Fruit fly (Drosophila melanogaster) whole organism, pupa: ENCODE data around the gene CG17187.

ENCODE experiments used
- CG10348 ChIP-seq: fragments of 200-800 bp; sonication (Bioruptor generic); IDR thresholded peaks from 2 replicates; pipeline ENCODE4 v1.3.6; 2022; ENCODE audit warnings: missing biosample characterization, missing genetic modification characterization
- CG12605 ChIP-seq: fragments of 200-800 bp; sonication (Bioruptor generic); IDR thresholded peaks from 2 replicates; pipeline ENCODE4 v1.3.6; 2022; ENCODE audit warnings: missing biosample characterization, missing genetic modification characterization
- CG13204 ChIP-seq: fragments of 200-800 bp; sonication (Bioruptor generic); optimal IDR thresholded peaks from 2 replicates; lab custom pipeline; 2018; ENCODE audit warnings: missing biosample characterization, mild to moderate bottlenecking, missing genetic modification characterization, moderate library complexity
- CG14655 ChIP-seq: fragments of 200-800 bp; sonication (Bioruptor generic); optimal IDR thresholded peaks from 3 replicates; lab custom pipeline; 2017; ENCODE audit warnings: mild to moderate bottlenecking, missing biosample characterization, missing genetic modification reagents, missing genetic modification characterization
- CG15710 ChIP-seq: fragments of 200-800 bp; sonication (Bioruptor generic); optimal IDR thresholded peaks from 2 replicates; lab custom pipeline; 2018; ENCODE audit warnings: missing biosample characterization, mild to moderate bottlenecking, missing genetic modification characterization, moderate library complexity
- CG17806 ChIP-seq: fragments of 200-800 bp; sonication (Bioruptor generic); optimal IDR thresholded peaks from 2 replicates; lab custom pipeline; 2018; ENCODE audit warnings: missing biosample characterization, mild to moderate bottlenecking, missing genetic modification characterization, moderate library complexity
- CG32121 ChIP-seq: fragments of 200-800 bp; sonication (Bioruptor generic); IDR thresholded peaks from 2 replicates; pipeline ENCODE4 v1.3.6; 2022; ENCODE audit warnings: missing biosample characterization, missing genetic modification characterization
- CG34367 ChIP-seq: fragments of 200-800 bp; sonication (Bioruptor generic); optimal IDR thresholded peaks from 2 replicates; lab custom pipeline; 2018; ENCODE audit warnings: missing biosample characterization, mild to moderate bottlenecking, missing genetic modification characterization
- CG4496 ChIP-seq: fragments of 200-800 bp; sonication (Bioruptor generic); IDR thresholded peaks from 3 replicates; pipeline ENCODE4 v1.3.6; 2022; ENCODE audit warnings: missing biosample characterization, missing genetic modification characterization
- CG8159 ChIP-seq: fragments of 200-800 bp; sonication (Bioruptor generic); optimal IDR thresholded peaks from 3 replicates; lab custom pipeline; 2018; ENCODE audit warnings: missing biosample characterization, mild to moderate bottlenecking, missing genetic modification characterization, moderate library complexity
- CG8301 ChIP-seq: fragments of 200-800 bp; sonication (Bioruptor generic); optimal IDR thresholded peaks from 2 replicates; lab custom pipeline; 2018; ENCODE audit warnings: missing biosample characterization, mild to moderate bottlenecking, missing genetic modification characterization
- CG9948 ChIP-seq: fragments of 200-800 bp; sonication (Bioruptor generic); optimal IDR thresholded peaks from 2 replicates; lab custom pipeline; 2018; ENCODE audit warnings: missing biosample characterization, mild to moderate bottlenecking, missing genetic modification characterization, moderate library complexity
- D1 ChIP-seq: fragments of 200-800 bp; sonication (Bioruptor generic); optimal IDR thresholded peaks from 2 replicates; lab custom pipeline; 2018; ENCODE audit warnings: missing biosample characterization, mild to moderate bottlenecking, missing genetic modification characterization, moderate library complexity
- EcR ChIP-seq: fragments of 200-800 bp; sonication (Bioruptor generic); optimal IDR thresholded peaks from 3 replicates; lab custom pipeline; 2019; ENCODE audit warnings: missing biosample characterization, missing genetic modification characterization, mild to moderate bottlenecking, moderate library complexity, missing genetic modification reagents
- Ets98B ChIP-seq: fragments of 200-800 bp; sonication (Bioruptor generic); IDR thresholded peaks from 2 replicates; pipeline ENCODE4 v1.3.6; 2022; ENCODE audit warnings: missing biosample characterization, missing genetic modification characterization
- Pif1A ChIP-seq: fragments of 200-800 bp; sonication (Bioruptor generic); optimal IDR thresholded peaks from 3 replicates; lab custom pipeline; 2016; ENCODE audit warnings: missing biosample characterization, missing genetic modification characterization
- Pif1B ChIP-seq: fragments of 200-800 bp; sonication (Bioruptor generic); optimal IDR thresholded peaks from 3 replicates; lab custom pipeline; 2016; ENCODE audit warnings: missing biosample characterization, missing genetic modification characterization
- Snoo ChIP-seq: fragments of 200-800 bp; sonication (Bioruptor generic); optimal IDR thresholded peaks from 3 replicates; lab custom pipeline; 2017; ENCODE audit warnings: missing biosample characterization, mild to moderate bottlenecking, missing genetic modification characterization, inconsistent platforms
- fd96Ca ChIP-seq: fragments of 200-800 bp; sonication (Bioruptor generic); IDR thresholded peaks from 3 replicates; pipeline ENCODE4 v1.3.6; 2022; ENCODE audit warnings: missing biosample characterization, missing genetic modification characterization
- gl ChIP-seq: fragments of 200-800 bp; sonication (Bioruptor generic); optimal IDR thresholded peaks from 2 replicates; lab custom pipeline; 2018; ENCODE audit warnings: missing biosample characterization, mild to moderate bottlenecking, missing genetic modification characterization
- rn ChIP-seq: fragments of 200-800 bp; sonication (Bioruptor generic); IDR thresholded peaks from 2 replicates; pipeline ENCODE4 v1.3.6; 2022; ENCODE audit warnings: missing biosample characterization, missing genetic modification characterization

CG17187 gene

DNA sequence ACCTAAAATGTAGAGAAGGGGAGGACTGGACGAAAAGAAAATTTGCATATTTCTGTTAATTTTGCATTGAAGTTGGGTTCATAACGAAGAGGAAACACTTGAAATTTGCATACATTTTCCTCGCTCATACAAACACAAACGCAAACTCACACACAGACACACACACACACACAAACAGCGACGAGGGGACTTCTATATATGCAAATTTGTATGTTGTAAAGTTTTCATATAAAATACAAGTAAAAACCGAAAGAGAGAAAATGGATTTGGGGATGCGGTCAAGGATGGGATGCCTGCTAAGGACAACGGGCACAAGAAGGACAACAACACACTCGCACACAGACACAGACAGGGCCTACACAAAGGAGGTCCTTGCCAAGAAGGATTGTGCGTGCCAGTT, 25.9 kb upstream of the CG17187 start:
- no peak for TF ChIP-seq CG9948 (tag; lab: Kevin White, UChicago)
- TF ChIP-seq Snoo (tag; lab: Kevin White, UChicago): no peak
- TF ChIP-seq CG34367 (tag; lab: Kevin White, UChicago): no peak
- no peak for TF ChIP-seq D1 (tag; lab: Kevin White, UChicago)
- TF ChIP-seq CG10348: no peak
- TF ChIP-seq Pif1B (GFP tag; lab: Kevin White, UChicago): no peak
- no peak for TF ChIP-seq CG8159 (tag; lab: Kevin White, UChicago)
- no peak for TF ChIP-seq fd96Ca (GFP tag; lab: Robert Waterston, UW)
- TF ChIP-seq Ets98B (GFP tag; lab: Robert Waterston, UW): no peak
- TF ChIP-seq CG8301 (tag; lab: Kevin White, UChicago): no peak
- no peak for TF ChIP-seq Pif1A
- TF ChIP-seq EcR (GFP tag; lab: Kevin White, UChicago): no peak
- TF ChIP-seq CG32121 (GFP tag; lab: Robert Waterston, UW): no peak
- TF ChIP-seq CG12605 (GFP tag; lab: Robert Waterston, UW): no peak
- no peak for TF ChIP-seq gl (tag; lab: Kevin White, UChicago)
- TF ChIP-seq CG4496 (GFP tag; lab: Robert Waterston, UW): no peak
- no peak for TF ChIP-seq CG14655
- TF ChIP-seq CG17806: no peak
- no peak for TF ChIP-seq CG13204 (GFP tag; lab: Kevin White, UChicago)
- no peak for TF ChIP-seq rn (GFP tag; lab: Robert Waterston, UW)

DNA sequence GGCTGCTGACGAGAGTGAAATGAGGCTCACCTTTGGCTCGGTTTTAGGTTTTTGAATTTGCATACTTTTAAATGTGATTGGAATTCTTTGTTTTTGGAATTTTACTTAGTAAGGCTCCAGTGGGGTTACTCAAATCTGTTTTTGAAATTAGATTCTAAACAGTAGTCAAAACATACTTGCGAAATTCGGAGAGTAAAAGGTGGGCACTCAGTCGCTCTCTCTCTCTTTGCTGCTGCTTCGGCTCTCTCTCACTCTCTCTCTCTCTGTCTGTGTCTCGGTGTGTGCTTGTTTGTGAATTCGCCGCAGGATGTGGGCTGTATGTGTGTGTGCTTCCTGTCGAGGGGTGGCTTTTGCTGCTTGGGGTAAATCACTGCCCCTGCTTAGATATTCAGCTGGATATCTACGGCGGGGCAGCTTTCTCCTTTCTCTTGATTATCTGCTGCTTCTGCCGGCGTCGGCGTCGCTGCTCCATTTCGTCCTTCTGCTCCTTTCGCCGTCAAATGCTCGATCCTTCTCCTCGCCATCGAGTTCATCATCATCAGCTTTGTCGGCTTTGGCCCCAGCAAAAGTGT, 22.8 kb upstream of the CG17187 start:
- TF ChIP-seq gl (tag; lab: Kevin White, UChicago) (no peak), CG34367 (tag; lab: Kevin White, UChicago) (no peak), CG9948 (tag; lab: Kevin White, UChicago) (no peak), Snoo (tag; lab: Kevin White, UChicago) (no peak), Pif1B (GFP tag; lab: Kevin White, UChicago) (no peak)
- TF ChIP-seq, all 21 proteins: peak for 0

DNA sequence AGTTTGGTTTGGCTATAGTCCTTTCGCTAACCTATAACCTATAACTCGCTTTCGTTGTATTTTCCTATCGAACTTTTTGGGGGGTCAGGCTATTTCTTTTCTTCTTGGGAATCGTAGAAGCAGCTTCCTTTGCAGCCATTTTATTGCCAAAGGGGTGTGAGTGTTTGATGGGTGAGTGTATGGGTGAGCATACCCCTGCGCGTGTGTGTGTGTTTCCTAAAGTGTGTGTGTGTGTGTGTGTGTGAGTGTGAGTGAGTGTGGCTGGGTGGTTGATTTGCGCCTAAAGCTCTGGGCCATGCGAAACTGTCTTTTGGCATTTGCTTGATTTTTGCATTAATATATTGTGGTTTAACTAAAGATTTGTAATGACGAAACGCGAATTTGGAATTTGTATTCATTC, 22.1 kb upstream of the CG17187 start:
- TF ChIP-seq fd96Ca (GFP tag; lab: Robert Waterston, UW) (no peak), CG12605 (GFP tag; lab: Robert Waterston, UW) (no peak), CG13204 (GFP tag; lab: Kevin White, UChicago) (no peak), CG8159 (tag; lab: Kevin White, UChicago) (no peak), D1 (tag; lab: Kevin White, UChicago) (no peak), CG15710 (tag; lab: Kevin White, UChicago) (no peak), Pif1B (GFP tag; lab: Kevin White, UChicago) (no peak), CG14655 (no peak), Ets98B (GFP tag; lab: Robert Waterston, UW) (no peak), CG4496 (GFP tag; lab: Robert Waterston, UW) (no peak)

DNA sequence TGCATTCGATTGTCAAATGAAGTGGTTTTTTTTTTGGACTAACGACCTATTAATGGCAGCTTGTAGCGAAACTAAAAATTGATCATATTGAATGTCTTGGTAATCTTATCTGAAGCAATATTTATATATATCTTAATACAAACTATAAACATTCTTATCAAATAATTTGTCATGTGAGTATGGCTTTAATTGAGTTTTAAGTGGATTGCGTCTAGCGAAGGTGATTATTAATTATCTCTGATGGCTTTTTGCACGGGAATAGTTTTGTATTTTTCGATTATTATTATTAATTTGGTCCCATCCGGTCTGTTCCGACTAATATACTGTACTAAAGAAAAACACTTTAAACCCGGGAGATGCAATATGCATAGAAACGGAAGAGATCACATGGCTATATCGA, 15.2 kb upstream of the CG17187 start:
- no peak for TF ChIP-seq CG4496 (GFP tag; lab: Robert Waterston, UW)
- no peak for TF ChIP-seq Pif1B (GFP tag; lab: Kevin White, UChicago)
- TF ChIP-seq CG34367 (tag; lab: Kevin White, UChicago): no peak
- TF ChIP-seq gl (tag; lab: Kevin White, UChicago): no peak
- TF ChIP-seq CG14655: no peak
- TF ChIP-seq CG8159 (tag; lab: Kevin White, UChicago): no peak
- no peak for TF ChIP-seq EcR (GFP tag; lab: Kevin White, UChicago)
- TF ChIP-seq fd96Ca (GFP tag; lab: Robert Waterston, UW): no peak
- no peak for TF ChIP-seq Ets98B (GFP tag; lab: Robert Waterston, UW)
- no peak for TF ChIP-seq rn (GFP tag; lab: Robert Waterston, UW)
- TF ChIP-seq D1 (tag; lab: Kevin White, UChicago): no peak
- no peak for TF ChIP-seq CG9948 (tag; lab: Kevin White, UChicago)
- TF ChIP-seq CG8301 (tag; lab: Kevin White, UChicago): no peak
- no peak for TF ChIP-seq CG10348
- TF ChIP-seq CG12605 (GFP tag; lab: Robert Waterston, UW): no peak
- TF ChIP-seq CG13204 (GFP tag; lab: Kevin White, UChicago): no peak
- no peak for TF ChIP-seq CG15710 (tag; lab: Kevin White, UChicago)
- TF ChIP-seq CG32121 (GFP tag; lab: Robert Waterston, UW): no peak
- TF ChIP-seq, all 21 proteins: peak for 0

DNA sequence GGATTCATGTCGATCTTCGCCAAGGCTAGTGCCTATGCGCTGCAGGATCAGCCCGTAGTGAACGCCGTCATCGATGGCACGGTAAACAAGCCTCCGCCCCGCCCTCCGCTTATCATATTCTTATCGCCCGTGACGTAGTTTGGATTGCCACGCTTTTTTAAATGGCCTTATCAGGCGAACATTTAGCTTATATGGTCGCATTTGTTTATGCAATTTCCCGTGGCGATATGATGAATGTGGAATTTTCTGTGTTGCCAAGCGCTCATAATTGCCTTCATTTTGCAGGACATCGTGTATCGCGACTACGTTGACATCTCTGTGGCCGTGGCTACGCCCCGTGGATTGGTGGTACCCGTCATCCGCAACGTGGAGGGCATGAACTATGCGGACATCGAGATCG, 14.1 kb upstream of the CG17187 start:
- no peak for TF ChIP-seq CG12605 (GFP tag; lab: Robert Waterston, UW)
- no peak for TF ChIP-seq CG8159 (tag; lab: Kevin White, UChicago)
- no peak for TF ChIP-seq CG34367 (tag; lab: Kevin White, UChicago)
- no peak for TF ChIP-seq Pif1B (GFP tag; lab: Kevin White, UChicago)
- TF ChIP-seq CG13204 (GFP tag; lab: Kevin White, UChicago): no peak
- no peak for TF ChIP-seq CG8301 (tag; lab: Kevin White, UChicago)
- no peak for TF ChIP-seq gl (tag; lab: Kevin White, UChicago)
- no peak for TF ChIP-seq rn (GFP tag; lab: Robert Waterston, UW)
- no peak for TF ChIP-seq CG4496 (GFP tag; lab: Robert Waterston, UW)
- no peak for TF ChIP-seq CG9948 (tag; lab: Kevin White, UChicago)
- no peak for TF ChIP-seq CG17806
